Fruit fly (Drosophila melanogaster): ENCODE measurements around the gene CG4553.
A peak's percentile ranks its signal among the peaks of the same experiment; 100 is the strongest.

The CG4553 gene

dm6 chr3R:25482463-25483173 lies 5.9 kb upstream of the CG4553 start, which contains the start of the genes XNP, CG42488 and CG5116 (continued):
- TF ChIP-seq CG10654 (GFP tag; optimal IDR thresholded peaks at IDR 0.05): peak; percentile 44
- peak; percentile 26 for TF ChIP-seq CG13624 (GFP tag; optimal IDR thresholded peaks at IDR 0.05)
- TF ChIP-seq repo (GFP tag; optimal IDR thresholded peaks at IDR 0.05): no peak
- no peak for TF ChIP-seq fd64A (GFP tag; optimal IDR thresholded peaks at IDR 0.05)
- no peak for TF ChIP-seq CG10565 (GFP tag; optimal IDR thresholded peaks at IDR 0.05)
- TF ChIP-seq CG8924 (tag; optimal IDR thresholded peaks at IDR 0.05): peak; percentile 75
- TF ChIP-seq CG13296 (GFP tag; optimal IDR thresholded peaks at IDR 0.05): peak; percentile 30
- TF ChIP-seq CG7963 (GFP tag; IDR thresholded peaks at IDR 0.05; ENCODE audit: partially characterized antibody): peak; percentile 95
- TF ChIP-seq CG11085 (GFP tag; IDR thresholded peaks at IDR 0.05): no peak
- peak; percentile 70 for TF ChIP-seq kay (GFP tag; optimal IDR thresholded peaks at IDR 0.05)
- TF ChIP-seq gsb-n (tag; optimal IDR thresholded peaks at IDR 0.05): peak; percentile 44
- peak; percentile 99 for TF ChIP-seq sna (GFP tag; IDR thresholded peaks at IDR 0.05; ENCODE audit: partially characterized antibody)
- peak; percentile 41 for TF ChIP-seq CG10979 (tag; optimal IDR thresholded peaks at IDR 0.05)
- TF ChIP-seq gcm (GFP tag; optimal IDR thresholded peaks at IDR 0.05): no peak
- peak; percentile 65 for TF ChIP-seq CHES-1-like (GFP tag; optimal IDR thresholded peaks at IDR 0.05)
- peak; percentile 48 for TF ChIP-seq ewg (GFP tag; optimal IDR thresholded peaks at IDR 0.05)
- 0 out of 2 replicates have a peak, but pooled peaks have one; percentile 6 for TF ChIP-seq seq (GFP tag; IDR thresholded peaks at IDR 0.05)
- no peak for TF ChIP-seq wek (GFP tag; optimal IDR thresholded peaks at IDR 0.05)
- TF ChIP-seq Mad (GFP tag; optimal IDR thresholded peaks at IDR 0.05): peak; percentile 39
- TF ChIP-seq Atf6 (GFP tag; IDR thresholded peaks at IDR 0.05): 0 out of 2 replicates have a peak, but pooled peaks have one; percentile 26
- no peak for TF ChIP-seq Sox102F (GFP tag; optimal IDR thresholded peaks at IDR 0.05)
- TF ChIP-seq ftz-f1 (GFP tag; optimal IDR thresholded peaks at IDR 0.05): peak; percentile 23
- 0 out of 2 replicates have a peak, but pooled peaks have one; percentile 3 for TF ChIP-seq CG1024 (GFP tag; IDR thresholded peaks at IDR 0.05)
- no peak for TF ChIP-seq slp2 (GFP tag; optimal IDR thresholded peaks at IDR 0.05)
- peak; percentile 66; the same call in 1 of the 2 replicates for TF ChIP-seq rib (GFP tag; IDR thresholded peaks at IDR 0.05)
- TF ChIP-seq run (tag; optimal IDR thresholded peaks at IDR 0.05): no peak
- peak; percentile 69 for TF ChIP-seq al (GFP tag; IDR thresholded peaks at IDR 0.05)
- peak; percentile 97 for TF ChIP-seq amos (GFP tag; IDR thresholded peaks at IDR 0.05; ENCODE audit: partially characterized antibody)
- peak; percentile 96 for TF ChIP-seq chinmo (GFP tag; IDR thresholded peaks at IDR 0.05; ENCODE audit: partially characterized antibody)
- peak; percentile 79 for TF ChIP-seq CG12659 (GFP tag; optimal IDR thresholded peaks at IDR 0.05)
- TF ChIP-seq CG11398 (GFP tag; optimal IDR thresholded peaks at IDR 0.05): no peak
- TF ChIP-seq grau (tag; optimal IDR thresholded peaks at IDR 0.05): peak; percentile 66
- TF ChIP-seq insv (GFP tag; optimal IDR thresholded peaks at IDR 0.05): peak in 1 of 2 experiments; percentile 63
- TF ChIP-seq dpn (GFP tag; optimal IDR thresholded peaks at IDR 0.05): peak in 1 of 2 experiments; percentile 61
- TF ChIP-seq CG13424 (tag; optimal IDR thresholded peaks at IDR 0.05): peak; percentile 66
- no peak for TF ChIP-seq p53 (GFP tag; optimal IDR thresholded peaks at IDR 0.05)
- peak; percentile 6 for TF ChIP-seq fu2 (GFP tag; optimal IDR thresholded peaks at IDR 0.05)
- TF ChIP-seq zen2 (GFP tag; IDR thresholded peaks at IDR 0.05; ENCODE audit: partially characterized antibody): peak; percentile 96
- peak; percentile 61 for TF ChIP-seq CG34376 (GFP tag; optimal IDR thresholded peaks at IDR 0.05)
- peak; percentile 88 for TF ChIP-seq Nf-YC (tag; optimal IDR thresholded peaks at IDR 0.05)
- peak; percentile 48 for TF ChIP-seq Hr3 (GFP tag; optimal IDR thresholded peaks at IDR 0.05)
- no peak; the same call in 1 of the 2 replicates for TF ChIP-seq CG4404 (GFP tag; IDR thresholded peaks at IDR 0.05)
- peak; percentile 71 for TF ChIP-seq Ets97D (GFP tag; optimal IDR thresholded peaks at IDR 0.05)
- TF ChIP-seq hb (GFP tag; IDR thresholded peaks at IDR 0.05; ENCODE audit: partially characterized antibody): peak; percentile 98
- TF ChIP-seq Elba2 (GFP tag; optimal IDR thresholded peaks at IDR 0.05): peak; percentile 1
- no peak for TF ChIP-seq H15 (GFP tag; IDR thresholded peaks at IDR 0.05)
- TF ChIP-seq CG5953 (GFP tag; IDR thresholded peaks at IDR 0.05): no peak
- TF ChIP-seq Atf-2 (GFP tag; optimal IDR thresholded peaks at IDR 0.05): no peak
- peak; percentile 24 for TF ChIP-seq CG4328 (GFP tag; optimal IDR thresholded peaks at IDR 0.05)

Measured in whole organism, embryonic.